Fruit fly (Drosophila melanogaster): Measurements from ENCODE around the gene CG13607.

- TF ChIP-seq CTCF (optimal IDR thresholded peaks at IDR 0.05) (no peak), CG8478 (optimal IDR thresholded peaks at IDR 0.05) (no peak)
These were observed 46.2 kb downstream of the CG13607 start for dm6 chr3R:24069965-24070364.
